Worm (Caenorhabditis elegans): ENCODE results near the gene phf-34.
A peak's percentile ranks its signal among the peaks of the same experiment; 100 is the strongest.

phf-34 gene

DNA sequence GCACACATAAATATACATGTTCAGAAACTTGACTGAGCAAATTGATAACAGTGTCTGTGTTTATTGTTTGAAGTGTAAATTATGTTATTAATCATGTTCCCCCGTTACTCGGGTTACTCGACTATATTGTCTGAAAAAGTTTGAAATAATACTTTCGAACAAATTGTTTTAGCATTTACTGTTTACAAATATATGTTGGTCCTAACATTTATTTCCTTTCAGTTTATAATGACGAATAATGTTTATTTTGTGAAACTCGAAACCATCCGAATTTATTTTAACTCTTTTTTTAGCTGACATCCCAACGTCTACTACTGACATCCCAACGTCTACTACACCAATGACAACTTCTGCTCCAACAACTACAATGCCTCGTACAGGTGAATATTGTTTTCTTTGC, 30.5 kb downstream of the phf-34 start, which contains the start of gene R07B1.7:
TSS of gene R07B1.7 (plus strand) at position 301 of the 400 bp plus-strand sequence.
- no peak for TF ChIP-seq ttx-3 (tag; optimal IDR thresholded peaks at IDR 0.05)
- TF ChIP-seq elt-4 (tag; optimal IDR thresholded peaks at IDR 0.05): no peak
- TF ChIP-seq ets-4 (tag; optimal IDR thresholded peaks at IDR 0.05): no peak
- no peak for TF ChIP-seq npax-4 (tag; optimal IDR thresholded peaks at IDR 0.05)
- TF ChIP-seq hlh-8 (tag; optimal IDR thresholded peaks at IDR 0.05): no peak
- TF ChIP-seq ceh-22 (tag; optimal IDR thresholded peaks at IDR 0.05): no peak
- TF ChIP-seq lin-11 (tag; optimal IDR thresholded peaks at IDR 0.05): no peak
- TF ChIP-seq C08G9.2 (tag; optimal IDR thresholded peaks at IDR 0.05): no peak
- TF ChIP-seq pax-1 (tag; optimal IDR thresholded peaks at IDR 0.05): no peak
- TF ChIP-seq elt-2 (tag; optimal IDR thresholded peaks at IDR 0.05): no peak
- no peak for TF ChIP-seq hlh-6 (tag; optimal IDR thresholded peaks at IDR 0.05)
- no peak for TF ChIP-seq ceh-9 (tag; optimal IDR thresholded peaks at IDR 0.05)
- TF ChIP-seq ceh-24 (tag; optimal IDR thresholded peaks at IDR 0.05): no peak
- no peak for TF ChIP-seq nhr-11 (tag; optimal IDR thresholded peaks at IDR 0.05)
- TF ChIP-seq hlh-15 (tag; optimal IDR thresholded peaks at IDR 0.05): no peak
- TF ChIP-seq unc-42 (tag; optimal IDR thresholded peaks at IDR 0.05): no peak

DNA sequence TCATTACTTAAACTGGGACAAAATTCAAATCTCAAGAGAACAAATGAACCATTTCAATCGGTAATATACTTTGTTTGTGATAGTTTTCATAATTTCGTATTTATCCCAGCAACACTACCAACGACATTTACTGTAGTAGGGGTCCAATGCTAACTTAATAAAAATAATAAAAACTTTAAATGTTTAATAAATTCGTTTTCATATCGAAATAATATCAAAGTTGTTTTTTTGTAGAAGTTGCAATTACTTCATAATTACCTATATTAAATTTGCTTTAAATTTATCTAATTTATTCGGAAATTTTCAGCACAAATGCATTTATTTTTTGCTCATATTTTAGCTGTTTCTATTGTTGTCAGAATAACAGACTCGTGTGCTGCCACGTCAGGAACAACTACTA, 32.9 kb downstream of the phf-34 start, which contains the start of gene R07B1.6:
TSS of gene R07B1.6 (plus strand) at position 301 of the 400 bp plus-strand sequence.
- TF ChIP-seq fkh-6 (tag; optimal IDR thresholded peaks at IDR 0.05) (no peak), unc-42 (tag; optimal IDR thresholded peaks at IDR 0.05) (no peak), odd-2 (tag; optimal IDR thresholded peaks at IDR 0.05) (no peak)

DNA sequence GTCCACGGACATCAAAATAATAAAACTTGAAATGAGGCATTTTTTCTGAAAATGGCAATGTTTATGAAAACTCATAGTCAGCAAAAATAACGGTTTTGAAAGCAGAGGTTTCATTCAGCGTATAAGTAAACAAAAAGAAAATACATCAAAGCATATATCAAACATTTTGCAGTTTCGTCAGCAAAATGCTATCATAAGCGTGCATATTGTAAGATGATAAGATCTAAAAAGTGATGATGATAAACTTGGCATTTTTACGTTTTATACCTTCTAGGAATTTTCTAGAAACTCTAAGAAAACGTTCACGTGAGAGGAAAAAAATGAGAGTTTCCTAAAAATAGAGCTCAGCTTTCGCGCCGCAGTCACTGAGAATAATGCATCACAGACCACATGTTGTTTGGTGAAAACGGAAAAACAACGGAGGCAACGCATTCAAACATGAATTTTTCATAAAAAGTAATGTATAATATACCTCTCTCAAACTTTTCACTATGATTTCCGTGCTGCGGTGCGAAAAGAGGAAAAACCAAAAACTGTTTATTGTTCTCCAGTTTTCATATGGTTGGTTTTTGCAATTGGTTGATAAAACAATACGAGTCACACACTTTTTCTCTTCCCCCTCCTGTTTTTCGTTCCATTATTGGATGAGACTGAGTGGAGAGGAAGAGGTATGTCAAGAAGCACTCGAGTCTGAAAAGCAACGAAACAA, 36.2 kb downstream of the phf-34 start, which contains the start of the genes gst-36 and R07B1.5:
TSS of gene gst-36 (minus strand) at position 45 of the 709 bp plus-strand sequence.
TSS of gene R07B1.5 (plus strand) at position 665 of the 709 bp plus-strand sequence.
- TF ChIP-seq elt-2 (tag; optimal IDR thresholded peaks at IDR 0.05) (peak; percentile 56), ztf-16 (tag; optimal IDR thresholded peaks at IDR 0.05) (no peak)

DNA sequence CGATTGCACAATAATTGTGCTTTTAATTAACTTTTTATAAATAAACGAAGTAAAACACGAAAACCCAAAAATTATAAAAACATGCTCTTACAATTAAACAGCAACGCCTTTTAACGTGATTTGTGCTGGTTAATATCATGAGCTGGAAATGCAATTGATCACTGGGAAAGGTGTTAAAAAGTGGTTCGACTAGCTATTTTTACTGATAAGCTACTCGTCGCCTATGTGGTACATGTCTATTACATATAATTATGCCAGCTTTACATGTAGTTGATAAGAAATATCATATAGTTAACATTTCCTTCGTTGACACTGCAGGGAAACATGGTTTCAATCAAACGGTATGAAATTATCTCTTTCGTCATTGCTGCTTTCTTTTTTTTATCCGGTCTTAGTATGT, 41.2 kb downstream of the phf-34 start, which contains the start of gene scav-5:
TSS of gene scav-5 (plus strand) at position 297 of the 400 bp plus-strand sequence.
- TF ChIP-seq gmeb-2 (tag; optimal IDR thresholded peaks at IDR 0.05): no peak
- TF ChIP-seq syd-9 (tag; optimal IDR thresholded peaks at IDR 0.05): no peak
- no peak for TF ChIP-seq ceh-14 (tag; optimal IDR thresholded peaks at IDR 0.05)
- TF ChIP-seq pag-3 (tag; optimal IDR thresholded peaks at IDR 0.05; ENCODE audit: borderline replicate concordance): no peak
- no peak for TF ChIP-seq tbx-7 (tag; optimal IDR thresholded peaks at IDR 0.05)
- TF ChIP-seq nhr-11 (tag; optimal IDR thresholded peaks at IDR 0.05): no peak
- TF ChIP-seq mec-3 (tag; optimal IDR thresholded peaks at IDR 0.05; ENCODE audit: borderline replicate concordance): no peak
- no peak for TF ChIP-seq pat-9 (tag; optimal IDR thresholded peaks at IDR 0.05)
- TF ChIP-seq lin-11 (tag; optimal IDR thresholded peaks at IDR 0.05): no peak
- no peak for TF ChIP-seq rnt-1 (tag; optimal IDR thresholded peaks at IDR 0.05)
- TF ChIP-seq ets-4 (tag; optimal IDR thresholded peaks at IDR 0.05): no peak
- no peak for TF ChIP-seq K09A11.1 (tag; optimal IDR thresholded peaks at IDR 0.05; ENCODE audit: insufficient read depth)
- no peak for TF ChIP-seq ceh-31 (tag; optimal IDR thresholded peaks at IDR 0.05)
- TF ChIP-seq C08G9.2 (tag; optimal IDR thresholded peaks at IDR 0.05): no peak
- TF ChIP-seq F13H6.1 (tag; optimal IDR thresholded peaks at IDR 0.05): no peak

DNA sequence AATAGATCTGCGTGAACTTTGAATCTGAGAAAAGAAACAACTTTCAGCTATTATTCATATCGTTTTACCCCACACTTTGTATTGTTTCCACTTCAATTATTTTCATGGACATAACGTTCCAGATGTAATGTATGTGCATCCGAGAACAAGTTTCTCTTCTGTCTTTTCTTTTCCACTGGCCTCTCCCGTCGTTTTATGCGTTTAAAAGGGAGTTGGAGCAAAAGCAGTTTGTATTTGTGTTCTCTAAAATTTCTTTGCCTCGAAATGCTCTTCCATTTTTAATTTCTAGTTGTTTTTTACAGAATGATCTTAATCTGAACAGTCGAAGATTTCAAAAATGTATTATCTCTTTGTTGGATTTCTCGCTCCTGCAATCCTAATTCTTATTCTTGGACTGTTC, 42.7 kb downstream of the phf-34 start, which contains the start of gene R07B1.11:
TSS of gene R07B1.11 (plus strand) at position 301 of the 400 bp plus-strand sequence.
- no peak for TF ChIP-seq Y22D7AL.16 (tag; optimal IDR thresholded peaks at IDR 0.05)
- TF ChIP-seq rnt-1 (tag; optimal IDR thresholded peaks at IDR 0.05): no peak
- TF ChIP-seq ref-2 (tag; optimal IDR thresholded peaks at IDR 0.05): no peak
- no peak for TF ChIP-seq tbx-7 (tag; optimal IDR thresholded peaks at IDR 0.05)
- TF ChIP-seq ahr-1 (tag; optimal IDR thresholded peaks at IDR 0.05): no peak
- no peak for TF ChIP-seq ceh-31 (tag; optimal IDR thresholded peaks at IDR 0.05)
- TF ChIP-seq C38D4.7 (GFP tag; optimal IDR thresholded peaks at IDR 0.05): no peak
- no peak for TF ChIP-seq pqm-1 (tag; optimal IDR thresholded peaks at IDR 0.05)
- TF ChIP-seq pag-3 (tag; optimal IDR thresholded peaks at IDR 0.05; ENCODE audit: borderline replicate concordance): no peak
- TF ChIP-seq nfya-1 (tag; optimal IDR thresholded peaks at IDR 0.05): no peak
- TF ChIP-seq ama-1 (optimal IDR thresholded peaks at IDR 0.05): no peak
- no peak for TF ChIP-seq dve-1 (tag; optimal IDR thresholded peaks at IDR 0.05)
- no peak for TF ChIP-seq dmd-4 (tag; optimal IDR thresholded peaks at IDR 0.05; ENCODE audit: borderline replicate concordance)
- TF ChIP-seq pax-1 (tag; optimal IDR thresholded peaks at IDR 0.05): no peak

All from whole organism, late embryonic.